Worm (Caenorhabditis elegans) whole organism, late embryonic: ENCODE results near the gene F29F11.20.

Source experiments
- madf-2 ChIP-seq: sonication (generic microtip); optimal IDR thresholded peaks from 2 replicates; lab custom pipeline; 2017; ENCODE audit warnings: missing genetic modification characterization, missing compliant biosample characterization
- npax-4 ChIP-seq: sonication (generic microtip); optimal IDR thresholded peaks from 2 replicates; lab custom pipeline; 2016; ENCODE audit warnings: missing genetic modification characterization, missing compliant biosample characterization

- TF ChIP-seq npax-4 (tag; lab: Kevin White, UChicago), result no peak
- TF ChIP-seq madf-2, result no peak
Measured at ce11 chrV:10648146-10648545, 39.6 kb upstream of the F29F11.20 start, which contains the start of gene aqp-6.
